Worm (Caenorhabditis elegans) whole organism, L3 larva: ENCODE measurements around the gene F57G4.1.

Experiments used
- R02D3.7 ChIP-seq: fragments of 150-350 bp; optimal IDR thresholded peaks from 2 replicates; lab custom pipeline; 2014; ENCODE audit warnings: missing biosample characterization, missing genetic modification characterization
- aly-2 ChIP-seq: fragments of 150-350 bp; optimal IDR thresholded peaks from 2 replicates; lab custom pipeline; 2014; ENCODE audit warnings: missing biosample characterization, missing genetic modification characterization
- ama-1 ChIP-seq: fragments of 150-350 bp; optimal IDR thresholded peaks from 2 replicates; lab custom pipeline; 2018
- ceh-16 ChIP-seq: sonication (generic microtip); optimal IDR thresholded peaks from 2 replicates; lab custom pipeline; 2017; ENCODE audit warnings: missing biosample characterization, missing genetic modification characterization
- ceh-28 ChIP-seq: fragments of 150-350 bp; optimal IDR thresholded peaks from 2 replicates; lab custom pipeline; 2014; ENCODE audit warnings: missing biosample characterization, missing genetic modification reagents, missing genetic modification characterization
- ceh-9 ChIP-seq: sonication (generic microtip); optimal IDR thresholded peaks from 2 replicates; lab custom pipeline; 2018; ENCODE audit warnings: missing biosample characterization, missing genetic modification characterization
- daf-12 ChIP-seq: fragments of 150-350 bp; optimal IDR thresholded peaks from 2 replicates; lab custom pipeline; 2014; ENCODE audit warnings: missing biosample characterization, missing genetic modification reagents, missing genetic modification characterization
- elt-2 ChIP-seq: sonication (generic microtip); optimal IDR thresholded peaks from 2 replicates; lab custom pipeline; 2016; ENCODE audit warnings: missing genetic modification reagents, mild to moderate bottlenecking, missing genetic modification characterization, missing compliant biosample characterization
- hmg-11 ChIP-seq: sonication (generic microtip); optimal IDR thresholded peaks from 2 replicates; lab custom pipeline; 2016; ENCODE audit warnings: missing genetic modification characterization, missing compliant biosample characterization
- jun-1 ChIP-seq: fragments of 150-350 bp; optimal IDR thresholded peaks from 2 replicates; lab custom pipeline; 2014; ENCODE audit warnings: missing biosample characterization, missing genetic modification reagents, missing genetic modification characterization
- lin-15B ChIP-seq: fragments of 150-350 bp; optimal IDR thresholded peaks from 2 replicates; lab custom pipeline; 2014; ENCODE audit warnings: missing biosample characterization, missing genetic modification characterization
- mdl-1 ChIP-seq: fragments of 150-350 bp; optimal IDR thresholded peaks from 2 replicates; lab custom pipeline; 2014; ENCODE audit warnings: missing biosample characterization, missing genetic modification characterization
- mml-1 ChIP-seq: fragments of 150-350 bp; sonication (generic microtip); optimal IDR thresholded peaks from 3 replicates; lab custom pipeline; 2014; ENCODE audit warnings: missing biosample characterization, missing genetic modification characterization
- nhr-28 ChIP-seq: fragments of 150-350 bp; optimal IDR thresholded peaks from 2 replicates; lab custom pipeline; 2014; ENCODE audit warnings: missing biosample characterization, missing genetic modification characterization
- nhr-76 ChIP-seq: fragments of 150-350 bp; sonication (generic microtip); optimal IDR thresholded peaks from 5 replicates; lab custom pipeline; 2014; ENCODE audit warnings: missing biosample characterization, missing genetic modification characterization
- nhr-77 ChIP-seq: fragments of 150-350 bp; optimal IDR thresholded peaks from 2 replicates; lab custom pipeline; 2014; ENCODE audit warnings: missing biosample characterization, missing genetic modification characterization
- pqm-1 ChIP-seq: fragments of 150-350 bp; optimal IDR thresholded peaks from 2 replicates; lab custom pipeline; 2017; ENCODE audit warnings: missing biosample characterization, missing genetic modification characterization, inconsistent platforms
- snpc-4 ChIP-seq: fragments of 150-350 bp; optimal IDR thresholded peaks from 2 replicates; lab custom pipeline; 2014; ENCODE audit warnings: missing biosample characterization, missing genetic modification characterization
- unc-39 ChIP-seq: sonication (generic microtip); optimal IDR thresholded peaks from 4 replicates; lab custom pipeline; 2017; ENCODE audit warnings: missing biosample characterization, missing genetic modification characterization
- unc-62 ChIP-seq: fragments of 150-350 bp; sonication (generic microtip); optimal IDR thresholded peaks from 4 replicates; lab custom pipeline; 2014; ENCODE audit warnings: missing biosample characterization, missing genetic modification reagents, missing genetic modification characterization
- ztf-11 ChIP-seq: fragments of 150-350 bp; optimal IDR thresholded peaks from 2 replicates; lab custom pipeline; 2014; ENCODE audit warnings: missing biosample characterization, missing genetic modification characterization
- ztf-4 ChIP-seq: fragments of 150-350 bp; optimal IDR thresholded peaks from 2 replicates; lab custom pipeline; 2014; ENCODE audit warnings: missing biosample characterization, missing genetic modification characterization

Gene F57G4.1

DNA sequence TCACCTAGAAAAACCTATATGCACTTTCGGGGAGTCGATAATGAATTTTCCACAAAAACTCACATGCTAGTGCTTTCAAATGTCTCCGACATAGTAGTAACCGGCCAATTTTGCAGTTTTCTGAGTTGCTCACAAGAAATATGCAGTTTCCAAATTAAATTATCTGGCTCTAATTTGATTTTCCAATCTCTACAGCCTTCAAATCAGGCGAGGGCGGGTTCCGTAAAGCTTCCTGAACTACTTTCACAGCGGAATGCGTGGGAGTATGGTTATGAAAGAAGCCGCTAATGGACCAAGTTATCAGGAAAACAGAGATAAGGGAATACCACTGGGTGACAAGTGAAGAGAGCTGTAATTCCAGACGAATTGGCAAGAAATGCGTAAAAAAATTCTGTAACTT lies 42.6 kb downstream of the F57G4.1 start, which contains the start of gene F59A1.11:
Gene F59A1.11, minus strand, starts transcription at position 101 of the 400 bp plus-strand sequence.
- no peak for TF ChIP-seq ceh-16 (tag; lab: Kevin White, UChicago)
- TF ChIP-seq ceh-9 (tag; lab: Kevin White, UChicago): no peak
- no peak for TF ChIP-seq nhr-28 (tag; lab: Kevin White, UChicago)
- no peak for TF ChIP-seq daf-12 (tag; lab: Kevin White, UChicago)
- TF ChIP-seq hmg-11 (tag; lab: Kevin White, UChicago): no peak
- no peak for TF ChIP-seq mdl-1
- TF ChIP-seq aly-2 (tag; lab: Kevin White, UChicago): no peak
- no peak for TF ChIP-seq nhr-77 (tag; lab: Kevin White, UChicago)

DNA sequence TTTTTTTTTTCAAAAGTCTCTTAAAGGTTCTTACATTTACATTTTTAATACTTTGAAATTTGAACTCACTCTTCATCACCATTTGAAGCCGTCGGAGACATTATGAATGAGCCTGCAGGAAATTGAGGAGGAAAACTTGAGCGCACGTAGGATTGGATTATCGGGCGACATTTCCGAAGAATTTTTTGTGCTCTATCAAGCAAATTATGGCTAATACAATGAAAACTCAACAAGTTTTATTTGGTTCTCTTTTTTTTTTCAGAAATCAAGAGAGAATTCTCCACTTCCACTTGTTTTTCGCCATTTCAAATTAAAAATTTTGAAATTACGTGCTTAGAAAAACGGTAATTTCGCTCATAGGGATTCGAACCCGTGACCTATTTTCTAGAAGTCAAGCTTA lies 44.3 kb downstream of the F57G4.1 start, which contains the start of gene F59A1.12:
Gene F59A1.12, minus strand, starts transcription at position 101 of the 400 bp plus-strand sequence.
- TF ChIP-seq unc-39 (tag; lab: Kevin White, UChicago): no peak

ce11 chrV:17668531-17668930 lies 45.2 kb downstream of the F57G4.1 start, which contains the start of gene str-89:
str-89 (plus strand) TSS chrV:17668831.
- TF ChIP-seq pqm-1 (tag; lab: Kevin White, UChicago): no peak
- TF ChIP-seq ztf-4 (tag; lab: Kevin White, UChicago): no peak
- no peak for TF ChIP-seq mml-1 (tag; lab: Kevin White, UChicago)
- no peak for TF ChIP-seq ztf-11 (tag; lab: Kevin White, UChicago)
- TF ChIP-seq lin-15B (tag; lab: Kevin White, UChicago): no peak
- no peak for TF ChIP-seq jun-1
- no peak for TF ChIP-seq unc-62 (GFP tag; lab: Kevin White, UChicago)
- no peak for TF ChIP-seq nhr-76
- TF ChIP-seq R02D3.7 (tag; lab: Kevin White, UChicago): no peak
- TF ChIP-seq elt-2: no peak
- no peak for TF ChIP-seq nhr-28 (tag; lab: Kevin White, UChicago)
- TF ChIP-seq mdl-1: no peak
- no peak for TF ChIP-seq ceh-28 (tag; lab: Kevin White, UChicago)

ce11 chrV:17673343-17673742 lies 50.0 kb downstream of the F57G4.1 start, which contains the start of gene str-93:
str-93 (minus strand) TSS chrV:17673443.
- TF ChIP-seq elt-2: no peak
- TF ChIP-seq snpc-4: no peak
- TF ChIP-seq ama-1: no peak
- no peak for TF ChIP-seq aly-2 (tag; lab: Kevin White, UChicago)
- no peak for TF ChIP-seq pqm-1 (tag; lab: Kevin White, UChicago)
